Fruit fly (Drosophila melanogaster): ENCODE measurements around the gene Nepl8.

Gene Nepl8

DNA sequence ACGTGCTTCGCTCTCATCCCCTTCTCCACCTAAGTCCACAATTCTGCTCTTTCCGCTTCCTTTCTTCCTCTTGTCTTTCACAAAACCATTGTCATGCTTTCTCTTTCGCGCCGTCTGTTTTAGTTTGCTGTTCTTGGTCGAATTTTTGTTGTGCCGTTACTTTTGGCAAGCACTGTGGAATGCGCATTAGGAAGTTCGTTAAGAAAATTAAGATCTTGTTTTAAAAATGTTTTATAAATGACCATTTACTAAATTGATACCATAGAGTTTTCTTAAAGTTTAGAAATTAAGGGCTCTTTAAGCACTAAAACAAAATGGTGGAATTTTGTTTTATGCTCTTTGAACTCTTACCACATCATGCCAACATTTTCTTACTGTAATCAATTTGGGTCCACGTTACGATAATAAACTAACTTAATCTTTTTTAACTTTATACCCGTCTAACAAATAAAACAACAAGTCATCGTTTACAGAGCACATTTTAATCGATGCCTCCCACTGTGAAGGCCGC is 47.2 kb downstream of the Nepl8 start (continued):
- TF ChIP-seq Hr78 (GFP tag; optimal IDR thresholded peaks at IDR 0.05) (peak in 1 of 2 experiments; percentile 35), sisA (GFP tag; IDR thresholded peaks at IDR 0.05) (peak; percentile 55), prd (optimal IDR thresholded peaks at IDR 0.05) (no peak), prd (GFP tag; IDR thresholded peaks at IDR 0.05) (peak; percentile 12; the same call in 1 of the 3 replicates), Aef1 (GFP tag; IDR thresholded peaks at IDR 0.05) (peak; percentile 58; the same call in 2 of the 3 replicates), sim (GFP tag; IDR thresholded peaks at IDR 0.05) (no peak), maf-S (GFP tag; optimal IDR thresholded peaks at IDR 0.05) (peak; percentile 59), ham (GFP tag; IDR thresholded peaks at IDR 0.05) (no peak), kay (GFP tag; optimal IDR thresholded peaks at IDR 0.05) (no peak), Neu2 (GFP tag; optimal IDR thresholded peaks at IDR 0.05; ENCODE audit: borderline replicate concordance) (no peak), trh (GFP tag; optimal IDR thresholded peaks at IDR 0.05) (no peak), pum (GFP tag; optimal IDR thresholded peaks at IDR 0.05) (peak; percentile 49), Eip74EF (GFP tag; optimal IDR thresholded peaks at IDR 0.05) (peak in 1 of 2 experiments; percentile 65), en (GFP tag; optimal IDR thresholded peaks at IDR 0.05) (peak; percentile 66), CG2712 (tag; optimal IDR thresholded peaks at IDR 0.05) (peak; percentile 75), CG2116 (GFP tag; optimal IDR thresholded peaks at IDR 0.05) (no peak), kah (GFP tag; optimal IDR thresholded peaks at IDR 0.05) (no peak), CG6683 (GFP tag; optimal IDR thresholded peaks at IDR 0.05) (peak; percentile 19), CG9797 (GFP tag; optimal IDR thresholded peaks at IDR 0.05) (no peak), dmrt99B (tag; optimal IDR thresholded peaks at IDR 0.05) (peak; percentile 89), CG1024 (GFP tag; IDR thresholded peaks at IDR 0.05) (no peak), GATAe (GFP tag; conservative IDR thresholded peaks at IDR 0.05) (no peak), CG12071 (GFP tag; optimal IDR thresholded peaks at IDR 0.05) (no peak), Chrac-16 (GFP tag; optimal IDR thresholded peaks at IDR 0.05) (peak; percentile 52), bab2 (GFP tag; optimal IDR thresholded peaks at IDR 0.05) (peak; percentile 70), CG6791 (GFP tag; IDR thresholded peaks at IDR 0.05; ENCODE audit: partially characterized antibody) (no peak), C15 (GFP tag; IDR thresholded peaks at IDR 0.05) (no peak), CG9932 (GFP tag; IDR thresholded peaks at IDR 0.05) (peak; percentile 66), Abd-B (GFP tag; optimal IDR thresholded peaks at IDR 0.05) (peak; percentile 78), repo (GFP tag; optimal IDR thresholded peaks at IDR 0.05) (peak; percentile 53), zf30C (GFP tag; optimal IDR thresholded peaks at IDR 0.05) (no peak), Ssrp (tag; optimal IDR thresholded peaks at IDR 0.05) (peak; percentile 74), ase (GFP tag; IDR thresholded peaks at IDR 0.05) (0 out of 3 replicates have a peak, but pooled peaks have one; percentile 12), stc (GFP tag; IDR thresholded peaks at IDR 0.05) (no peak), lab (GFP tag; optimal IDR thresholded peaks at IDR 0.05) (peak; percentile 74), org-1 (GFP tag; optimal IDR thresholded peaks at IDR 0.05) (peak; percentile 63), ranshi (GFP tag; IDR thresholded peaks at IDR 0.05) (0 out of 2 replicates have a peak, but pooled peaks have one; percentile 30), CG11247 (GFP tag; IDR thresholded peaks at IDR 0.05) (peak; percentile 5; the same call in 1 of the 2 replicates), HLH3B (GFP tag; IDR thresholded peaks at IDR 0.05) (peak; percentile 23; the same call in 1 of the 2 replicates), CG4282 (GFP tag; optimal IDR thresholded peaks at IDR 0.05) (peak; percentile 36), CTCF (GFP tag; optimal IDR thresholded peaks at IDR 0.05) (no peak), Atf6 (GFP tag; IDR thresholded peaks at IDR 0.05) (peak; percentile 67), ftz-f1 (GFP tag; optimal IDR thresholded peaks at IDR 0.05) (no peak), CG7556 (GFP tag; optimal IDR thresholded peaks at IDR 0.05) (peak; percentile 68), BEAF-32 (GFP tag; optimal IDR thresholded peaks at IDR 0.05) (no peak), Ets97D (GFP tag; optimal IDR thresholded peaks at IDR 0.05) (no peak), Dek (tag; optimal IDR thresholded peaks at IDR 0.05) (peak; percentile 81), CG14014 (GFP tag; IDR thresholded peaks at IDR 0.05) (peak; percentile 69), Spps (tag; optimal IDR thresholded peaks at IDR 0.05) (no peak), dimm (GFP tag; IDR thresholded peaks at IDR 0.05) (no peak), Hsf (GFP tag; optimal IDR thresholded peaks at IDR 0.05) (peak; percentile 80)

Measured in whole organism, embryonic.